Fruit fly (Drosophila melanogaster) whole organism, adult: ENCODE data around the gene neur.

Experiments
- CG11617 ChIP-seq: fragments of 200-800 bp; sonication (Bioruptor generic); optimal IDR thresholded peaks from 2 replicates; lab custom pipeline; 2017; ENCODE audit warnings: mild to moderate bottlenecking, missing biosample characterization, missing genetic modification reagents, missing genetic modification characterization
- CG12768 ChIP-seq: fragments of 200-800 bp; sonication (Bioruptor generic); optimal IDR thresholded peaks from 2 replicates; lab custom pipeline; 2017; ENCODE audit warnings: missing biosample characterization, missing genetic modification characterization, mild to moderate bottlenecking, moderate library complexity, missing genetic modification reagents
- CG14711 ChIP-seq: fragments of 200-800 bp; sonication (Bioruptor generic); optimal IDR thresholded peaks from 2 replicates; lab custom pipeline; 2018; ENCODE audit warnings: missing biosample characterization, mild to moderate bottlenecking, missing genetic modification characterization, moderate library complexity
- CG1620 ChIP-seq: fragments of 200-800 bp; sonication (Bioruptor generic); optimal IDR thresholded peaks from 2 replicates; lab custom pipeline; 2016; ENCODE audit warnings: missing biosample characterization, missing genetic modification characterization
- CG33017 ChIP-seq: fragments of 200-800 bp; sonication (Bioruptor generic); optimal IDR thresholded peaks from 2 replicates; lab custom pipeline; 2018; ENCODE audit warnings: missing biosample characterization, mild to moderate bottlenecking, missing genetic modification characterization, moderate library complexity
- CG5204 ChIP-seq: fragments of 200-800 bp; sonication (Bioruptor generic); optimal IDR thresholded peaks from 2 replicates; lab custom pipeline; 2016; ENCODE audit warnings: missing biosample characterization, missing genetic modification characterization
- CG7045 ChIP-seq: fragments of 200-800 bp; sonication (Bioruptor generic); optimal IDR thresholded peaks from 2 replicates; lab custom pipeline; 2017; ENCODE audit warnings: missing biosample characterization, mild to moderate bottlenecking, missing genetic modification characterization
- CG7101 ChIP-seq: fragments of 200-800 bp; sonication (Bioruptor generic); optimal IDR thresholded peaks from 2 replicates; lab custom pipeline; 2018; ENCODE audit warnings: missing biosample characterization, mild to moderate bottlenecking, missing genetic modification characterization, moderate library complexity
- Clk ChIP-seq: fragments of 200-800 bp; sonication (Bioruptor generic); optimal IDR thresholded peaks from 2 replicates; lab custom pipeline; 2017; ENCODE audit warnings: missing biosample characterization, missing genetic modification characterization
- Crg-1 ChIP-seq: fragments of 200-800 bp; sonication (Bioruptor generic); optimal IDR thresholded peaks from 2 replicates; lab custom pipeline; 2016; ENCODE audit warnings: missing biosample characterization, missing genetic modification characterization
- Hr96 ChIP-seq: fragments of 200-800 bp; sonication (Bioruptor generic); optimal IDR thresholded peaks from 2 replicates; lab custom pipeline; 2016; ENCODE audit warnings: missing biosample characterization, missing genetic modification characterization
- Mnt ChIP-seq: fragments of 200-800 bp; sonication (Bioruptor generic); optimal IDR thresholded peaks from 2 replicates; lab custom pipeline; 2016; ENCODE audit warnings: missing biosample characterization, mild to moderate bottlenecking, missing genetic modification characterization
- bab1 ChIP-seq: fragments of 200-800 bp; sonication (Bioruptor generic); optimal IDR thresholded peaks from 3 replicates; lab custom pipeline; 2019; ENCODE audit warnings: missing biosample characterization, mild to moderate bottlenecking, missing genetic modification characterization, moderate library complexity
- cic ChIP-seq: fragments of 200-800 bp; sonication (Bioruptor generic); optimal IDR thresholded peaks from 2 replicates; lab custom pipeline; 2017; ENCODE audit warnings: missing biosample characterization, mild to moderate bottlenecking, missing genetic modification characterization, moderate library complexity
- cnc ChIP-seq, 2 experiments: fragments of >200 bp; optimal IDR thresholded peaks; 2 replicates each; lab custom pipeline; 2017
- kay ChIP-seq: fragments of 200-800 bp; sonication (Bioruptor generic); peaks from one replicate; lab custom pipeline; 2016; ENCODE audit warnings: missing biosample characterization, missing genetic modification characterization, borderline replicate concordance
- ovo ChIP-seq: fragments of 200-800 bp; sonication (Bioruptor generic); optimal IDR thresholded peaks from 2 replicates; lab custom pipeline; 2016; ENCODE audit warnings: missing biosample characterization, missing genetic modification characterization
- pad ChIP-seq: fragments of 200-800 bp; sonication (Bioruptor generic); optimal IDR thresholded peaks from 3 replicates; lab custom pipeline; 2017; ENCODE audit warnings: missing biosample characterization, missing genetic modification characterization, mild to moderate bottlenecking, moderate library complexity, missing genetic modification reagents
- tj ChIP-seq: fragments of 200-800 bp; sonication (Bioruptor generic); optimal IDR thresholded peaks from 3 replicates; lab custom pipeline; 2017; ENCODE audit warnings: missing biosample characterization, mild to moderate bottlenecking, missing genetic modification characterization, moderate library complexity
- toe ChIP-seq: fragments of 200-800 bp; sonication (Bioruptor generic); optimal IDR thresholded peaks from 2 replicates; lab custom pipeline; 2016; ENCODE audit warnings: missing biosample characterization, missing genetic modification characterization

neur gene

DNA sequence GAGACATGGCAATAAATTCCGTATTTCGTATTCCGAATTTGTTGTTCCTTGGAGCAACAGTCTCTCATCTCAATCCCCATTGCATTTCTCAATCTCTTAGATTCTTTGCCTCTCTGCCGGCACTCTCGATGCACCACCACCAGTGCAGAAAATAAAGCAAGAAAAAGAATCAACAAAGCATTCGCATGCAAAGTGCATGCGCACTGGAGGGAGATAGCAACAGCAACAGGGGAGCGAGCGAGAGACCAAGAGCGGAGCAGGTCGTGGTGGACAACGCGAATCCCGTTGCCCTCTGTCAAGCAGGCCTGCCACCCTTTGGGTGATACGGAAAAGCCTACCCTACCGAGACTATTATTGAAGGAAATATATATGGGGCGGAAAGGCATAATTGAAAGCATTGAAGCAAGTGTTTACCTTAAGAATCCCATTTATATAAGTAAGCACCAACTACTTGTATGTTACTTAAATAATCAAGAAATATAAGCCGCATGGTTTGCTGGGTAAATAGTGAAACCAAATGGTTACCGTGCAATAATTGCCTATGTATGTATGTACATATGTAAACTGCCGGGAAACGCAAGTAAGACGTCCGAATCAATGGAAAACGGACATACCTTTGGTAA lies 17.2 kb upstream of the neur start:
- no peak for TF ChIP-seq CG12768 (GFP tag; lab: Kevin White, UChicago)
- no peak for TF ChIP-seq CG7045 (GFP tag; lab: Kevin White, UChicago)
- peak; percentile 37 for TF ChIP-seq Mnt
- peak; percentile 31 for TF ChIP-seq CG33017
- no peak for TF ChIP-seq cic
- peak; percentile 90 for TF ChIP-seq pad (GFP tag; lab: Kevin White, UChicago)
- TF ChIP-seq CG11617 (GFP tag; lab: Kevin White, UChicago) = no peak
- TF ChIP-seq Clk = no peak
- TF ChIP-seq bab1 (GFP tag; lab: Kevin White, UChicago) = no peak
- TF ChIP-seq toe = no peak
- no peak for TF ChIP-seq CG7101 (tag; lab: Kevin White, UChicago)
- peak; percentile 40 for TF ChIP-seq ovo (GFP tag; lab: Kevin White, UChicago)
- no peak for TF ChIP-seq CG1620 (GFP tag; lab: Kevin White, UChicago)
- TF ChIP-seq CG5204 = no peak
- TF ChIP-seq Hr96 (GFP tag; lab: Kevin White, UChicago) = peak; percentile 50
- no peak for TF ChIP-seq cnc (optimal IDR thresholded peaks at IDR 0.05; lab: Kevin White, UChicago)
- TF ChIP-seq tj = no peak
- TF ChIP-seq CG14711 (tag; lab: Kevin White, UChicago) = no peak
- TF ChIP-seq kay (GFP tag; lab: Kevin White, UChicago) = peak; percentile 83
- TF ChIP-seq Crg-1 (GFP tag; lab: Kevin White, UChicago) = no peak

DNA sequence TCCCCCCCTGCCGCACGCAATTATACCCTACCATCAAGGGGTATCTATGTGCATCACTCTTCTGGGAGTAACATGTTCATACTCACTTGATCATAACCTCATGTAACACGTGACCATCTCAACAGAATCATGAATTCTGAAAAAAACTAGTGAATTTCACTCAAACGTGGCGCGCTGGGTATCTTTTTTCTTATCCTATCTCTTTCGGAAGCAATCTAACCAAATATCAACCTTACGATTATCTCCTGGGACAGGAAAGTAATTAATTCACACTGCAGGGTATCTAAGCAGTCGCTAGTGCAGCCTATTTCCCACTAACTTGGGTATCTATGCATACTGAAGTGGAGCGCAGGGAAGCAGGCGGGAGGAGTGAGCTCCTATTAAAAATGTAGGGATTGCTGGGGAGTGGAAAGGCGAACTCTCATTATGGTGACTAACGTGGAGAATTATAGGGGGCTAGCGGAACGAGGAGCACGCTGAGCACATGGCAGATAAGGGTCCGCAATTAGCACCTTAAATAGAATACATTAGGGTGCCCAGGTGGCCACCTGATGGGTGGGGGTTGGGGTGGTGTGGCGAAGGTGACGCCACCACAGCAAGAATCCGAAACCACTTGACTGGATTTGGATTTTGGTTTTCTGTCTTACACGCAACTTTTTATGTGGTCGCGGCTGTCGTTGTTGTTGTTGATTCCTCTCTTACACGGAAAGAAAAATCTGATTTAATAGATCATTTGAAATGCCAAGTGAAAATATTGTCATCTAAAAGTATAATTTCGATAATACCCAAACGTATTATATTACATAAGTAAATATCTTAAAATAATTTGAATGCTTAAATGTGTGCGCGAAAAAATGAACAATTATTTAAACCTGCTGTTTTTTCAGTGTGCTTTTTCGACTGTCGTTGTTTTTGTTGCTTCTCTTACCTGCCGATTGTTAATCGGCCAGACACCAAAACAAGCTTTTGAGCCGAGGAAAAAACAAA lies 16.1 kb upstream of the neur start:
- TF ChIP-seq CG7101 (tag; lab: Kevin White, UChicago) = peak; percentile 79
- no peak for TF ChIP-seq Crg-1 (GFP tag; lab: Kevin White, UChicago)
- peak; percentile 43 for TF ChIP-seq CG5204
- peak; percentile 83 for TF ChIP-seq CG14711 (tag; lab: Kevin White, UChicago)
- no peak for TF ChIP-seq cnc (optimal IDR thresholded peaks at IDR 0.05; lab: Kevin White, UChicago)
- peak; percentile 92 for TF ChIP-seq kay (GFP tag; lab: Kevin White, UChicago)
- TF ChIP-seq tj = peak; percentile 86
- TF ChIP-seq pad (GFP tag; lab: Kevin White, UChicago) = peak; percentile 9
- TF ChIP-seq CG7045 (GFP tag; lab: Kevin White, UChicago) = peak; percentile 77
- peak; percentile 52 for TF ChIP-seq Hr96 (GFP tag; lab: Kevin White, UChicago)
- TF ChIP-seq CG12768 (GFP tag; lab: Kevin White, UChicago) = no peak
- TF ChIP-seq bab1 (GFP tag; lab: Kevin White, UChicago) = peak; percentile 89
- peak; percentile 14 for TF ChIP-seq toe
- no peak for TF ChIP-seq Clk
- no peak for TF ChIP-seq ovo (GFP tag; lab: Kevin White, UChicago)
- no peak for TF ChIP-seq cic
- TF ChIP-seq CG11617 (GFP tag; lab: Kevin White, UChicago) = peak; percentile 44
- TF ChIP-seq CG33017 = peak; percentile 73
- TF ChIP-seq CG1620 (GFP tag; lab: Kevin White, UChicago) = peak; percentile 59
- TF ChIP-seq Mnt = peak; percentile 62

DNA sequence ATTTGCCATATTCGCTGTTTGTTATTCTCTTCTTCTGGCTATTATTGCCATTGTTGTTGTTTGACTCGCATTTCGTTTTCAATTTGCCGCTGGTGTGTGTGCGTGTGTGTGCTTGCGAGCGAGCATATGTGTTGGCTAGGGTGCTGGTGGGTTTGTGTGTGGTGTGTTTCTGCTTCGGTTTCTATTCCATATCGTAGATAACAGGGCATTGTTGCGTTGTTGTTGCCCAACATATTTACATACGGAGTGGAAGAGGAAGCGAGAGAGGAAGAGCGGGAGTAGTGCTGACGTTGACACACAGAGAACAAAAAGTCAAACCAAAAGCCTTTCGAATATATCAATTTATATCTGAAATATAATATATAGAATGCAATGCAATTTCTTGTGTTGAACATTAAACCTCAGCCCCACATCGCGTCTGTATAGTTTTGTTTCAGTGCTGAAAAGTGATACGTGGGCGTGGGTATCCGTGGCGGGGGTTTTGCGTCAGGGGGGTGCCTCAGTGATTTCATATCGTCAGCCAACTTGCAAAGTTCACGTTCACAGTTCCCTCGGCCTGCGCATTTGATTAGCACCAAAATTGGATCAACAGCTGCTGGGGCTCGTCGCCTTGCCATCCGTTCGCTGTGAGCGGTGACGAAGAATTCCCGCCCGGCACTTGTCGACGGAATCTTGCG lies 15.3 kb upstream of the neur start:
- TF ChIP-seq Mnt = peak; percentile 24
- peak; percentile 55 for TF ChIP-seq CG14711 (tag; lab: Kevin White, UChicago)
- no peak for TF ChIP-seq Clk
- TF ChIP-seq kay (GFP tag; lab: Kevin White, UChicago) = peak; percentile 98
- no peak for TF ChIP-seq cnc (optimal IDR thresholded peaks at IDR 0.05; lab: Kevin White, UChicago)
- peak; percentile 27 for TF ChIP-seq pad (GFP tag; lab: Kevin White, UChicago)
- TF ChIP-seq CG7101 (tag; lab: Kevin White, UChicago) = peak; percentile 68
- peak; percentile 42 for TF ChIP-seq CG7045 (GFP tag; lab: Kevin White, UChicago)
- TF ChIP-seq bab1 (GFP tag; lab: Kevin White, UChicago) = peak; percentile 63
- peak; percentile 61 for TF ChIP-seq cic
- peak; percentile 11 for TF ChIP-seq CG33017
- TF ChIP-seq Crg-1 (GFP tag; lab: Kevin White, UChicago) = no peak
- TF ChIP-seq Hr96 (GFP tag; lab: Kevin White, UChicago) = no peak
- TF ChIP-seq CG5204 = no peak
- TF ChIP-seq tj = peak; percentile 97
- TF ChIP-seq ovo (GFP tag; lab: Kevin White, UChicago) = peak; percentile 27
- no peak for TF ChIP-seq CG12768 (GFP tag; lab: Kevin White, UChicago)
- no peak for TF ChIP-seq CG1620 (GFP tag; lab: Kevin White, UChicago)
- TF ChIP-seq toe = no peak
- TF ChIP-seq CG11617 (GFP tag; lab: Kevin White, UChicago) = peak; percentile 11

DNA sequence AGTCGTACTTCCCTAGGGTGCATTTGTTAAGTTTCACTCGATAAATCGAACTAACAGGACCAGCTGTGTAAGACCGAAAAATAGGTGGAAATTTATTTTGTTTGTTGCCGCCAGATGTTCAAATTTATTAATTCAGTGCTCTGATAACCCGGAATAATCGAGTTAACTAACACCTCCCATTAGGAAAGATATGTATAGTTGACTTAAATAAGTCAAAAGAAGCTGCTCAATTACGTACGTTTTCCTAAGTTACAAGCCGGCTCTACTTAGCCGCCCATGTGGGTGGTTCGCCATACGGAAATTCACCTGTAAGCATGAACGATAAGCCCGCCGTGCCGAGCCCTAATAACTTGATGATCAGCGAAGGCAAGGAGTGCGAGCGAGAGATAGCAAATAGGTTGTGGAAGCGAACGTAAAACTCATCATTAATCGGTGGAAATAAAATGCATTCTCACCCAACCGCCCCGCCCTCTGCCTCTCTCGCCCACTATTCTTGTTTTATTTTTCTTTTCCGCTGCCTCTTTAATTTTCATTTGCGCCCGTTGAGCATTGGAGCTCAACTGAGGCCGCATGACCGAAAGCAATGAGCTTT lies 14.7 kb upstream of the neur start:
- no peak for TF ChIP-seq kay (GFP tag; lab: Kevin White, UChicago)
- TF ChIP-seq CG14711 (tag; lab: Kevin White, UChicago) = peak; percentile 52
- peak; percentile 69 for TF ChIP-seq toe
- peak; percentile 74 for TF ChIP-seq CG12768 (GFP tag; lab: Kevin White, UChicago)
- TF ChIP-seq CG1620 (GFP tag; lab: Kevin White, UChicago) = no peak
- no peak for TF ChIP-seq Crg-1 (GFP tag; lab: Kevin White, UChicago)
- TF ChIP-seq Hr96 (GFP tag; lab: Kevin White, UChicago) = peak; percentile 79
- TF ChIP-seq CG11617 (GFP tag; lab: Kevin White, UChicago) = peak; percentile 75
- peak; percentile 87 for TF ChIP-seq Mnt
- no peak for TF ChIP-seq CG5204
- peak; percentile 60 for TF ChIP-seq CG7045 (GFP tag; lab: Kevin White, UChicago)
- TF ChIP-seq CG7101 (tag; lab: Kevin White, UChicago) = peak; percentile 69
- no peak for TF ChIP-seq ovo (GFP tag; lab: Kevin White, UChicago)
- peak; percentile 80 to 97 for TF ChIP-seq cnc (optimal IDR thresholded peaks at IDR 0.05; lab: Kevin White, UChicago)
- TF ChIP-seq Clk = peak; percentile 7
- peak; percentile 69 for TF ChIP-seq CG33017
- TF ChIP-seq tj = no peak
- TF ChIP-seq bab1 (GFP tag; lab: Kevin White, UChicago) = no peak
- TF ChIP-seq pad (GFP tag; lab: Kevin White, UChicago) = peak; percentile 38
- TF ChIP-seq cic = peak; percentile 96
